1 fruit fly cellular context compared by ENCODE assay signal in genomic region chr3L:14681504-14681903, dm6.
TF ChIP-seq lines count a peak whose summit lies in the region.

No protein-coding gene starts in this region.

TF ChIP-seq in whole organism, embryonic, 481 proteins besides CTCF, POLR2A, EP300 and RAD21 (continued from another document):
- TF ChIP-seq CG14441 (GFP tag; IDR thresholded peaks at IDR 0.05; lab: Robert Waterston, UW) (no peak), tgo (GFP tag; IDR thresholded peaks at IDR 0.05; lab: Robert Waterston, UW) (no peak)
